Worm (Caenorhabditis elegans): ENCODE data around the gene Y5H2B.3.

The Y5H2B.3 gene

ce11 chrV:2163735-2164134 is 24.4 kb upstream of the Y5H2B.3 start, which contains the start of gene str-255:
str-255 (minus strand) TSS chrV:2163835.
- TF ChIP-seq php-3 (GFP tag; IDR thresholded peaks at IDR 0.05) (no peak), ama-1 (optimal IDR thresholded peaks at IDR 0.05) (no peak), mdt-29 (GFP tag; IDR thresholded peaks at IDR 0.05) (no peak), nhr-111 (GFP tag; optimal IDR thresholded peaks at IDR 0.05) (no peak), unc-39 (tag; optimal IDR thresholded peaks at IDR 0.05) (no peak), nhr-28 (tag; optimal IDR thresholded peaks at IDR 0.05) (no peak), nhr-10 (tag; optimal IDR thresholded peaks at IDR 0.05) (no peak), tag-97 (GFP tag; IDR thresholded peaks at IDR 0.05) (no peak), lin-29 (GFP tag; IDR thresholded peaks at IDR 0.05) (no peak), mxl-3 (GFP tag; optimal IDR thresholded peaks at IDR 0.05) (no peak), jun-1 (tag; optimal IDR thresholded peaks at IDR 0.05) (no peak), R02D3.7 (tag; optimal IDR thresholded peaks at IDR 0.05) (no peak), mep-1 (tag; optimal IDR thresholded peaks at IDR 0.05) (no peak), nhr-76 (tag; optimal IDR thresholded peaks at IDR 0.05) (no peak), mdl-1 (tag; optimal IDR thresholded peaks at IDR 0.05) (no peak)

- TF ChIP-seq F26F4.8 (GFP tag; conservative IDR thresholded peaks at IDR 0.05) (no peak), ctbp-1 (GFP tag; IDR thresholded peaks at IDR 0.05) (no peak), nhr-102 (tag; optimal IDR thresholded peaks at IDR 0.05) (no peak), dmd-8 (GFP tag; IDR thresholded peaks at IDR 0.05) (no peak), ZK337.2 (GFP tag; IDR thresholded peaks at IDR 0.05) (no peak), cey-2 (tag; optimal IDR thresholded peaks at IDR 0.05; ENCODE audit: borderline replicate concordance, insufficient read depth) (no peak), unc-130 (GFP tag; optimal IDR thresholded peaks at IDR 0.05) (no peak), egl-27 (tag; optimal IDR thresholded peaks at IDR 0.05) (no peak), mxl-2 (GFP tag; conservative IDR thresholded peaks at IDR 0.05) (no peak), ceh-32 (tag; optimal IDR thresholded peaks at IDR 0.05; ENCODE audit: poor library complexity) (no peak), daf-8 (GFP tag; IDR thresholded peaks at IDR 0.05) (no peak), nhr-111 (GFP tag; optimal IDR thresholded peaks at IDR 0.05) (no peak), attf-4 (tag; optimal IDR thresholded peaks at IDR 0.05) (no peak)
Measured at ce11 chrV:2166679-2167078, 21.4 kb upstream of the Y5H2B.3 start, which contains the start of gene srbc-19. srbc-19 (minus strand) TSS chrV:2166779.

- no peak for TF ChIP-seq lin-1 (GFP tag; IDR thresholded peaks at IDR 0.05)
Measured at ce11 chrV:2174465-2174864, 13.6 kb upstream of the Y5H2B.3 start.

ce11 chrV:2175242-2175641 is 12.9 kb upstream of the Y5H2B.3 start, which contains the start of gene C45H4.18:
C45H4.18 (plus strand) TSS chrV:2175542.
- TF ChIP-seq lin-13 (GFP tag; optimal IDR thresholded peaks at IDR 0.05), result no peak
- TF ChIP-seq nhr-6 (tag; optimal IDR thresholded peaks at IDR 0.05), result no peak
- no peak for TF ChIP-seq rbr-2 (tag; optimal IDR thresholded peaks at IDR 0.05)
- TF ChIP-seq F10B5.3 (tag; optimal IDR thresholded peaks at IDR 0.05), result no peak
- TF ChIP-seq skn-1 (tag; optimal IDR thresholded peaks at IDR 0.05), result no peak
- TF ChIP-seq mxl-2 (GFP tag; conservative IDR thresholded peaks at IDR 0.05), result no peak
- no peak for TF ChIP-seq spr-1 (tag; optimal IDR thresholded peaks at IDR 0.05)
- no peak for TF ChIP-seq Y48G9A.11 (GFP tag; IDR thresholded peaks at IDR 0.05)
- TF ChIP-seq ces-1 (GFP tag; optimal IDR thresholded peaks at IDR 0.05), result no peak
- TF ChIP-seq fos-1 (tag; optimal IDR thresholded peaks at IDR 0.05), result no peak
- no peak for TF ChIP-seq egl-27 (tag; optimal IDR thresholded peaks at IDR 0.05)
- TF ChIP-seq lin-29 (GFP tag; IDR thresholded peaks at IDR 0.05), result no peak
- TF ChIP-seq nhr-48 (tag; optimal IDR thresholded peaks at IDR 0.05), result no peak
- no peak for TF ChIP-seq nhr-25 (tag; optimal IDR thresholded peaks at IDR 0.05; ENCODE audit: borderline replicate concordance, insufficient read depth)
- no peak for TF ChIP-seq zip-2 (tag; optimal IDR thresholded peaks at IDR 0.05)
- no peak for TF ChIP-seq F44E2.7 (GFP tag; IDR thresholded peaks at IDR 0.05)
- no peak for TF ChIP-seq tag-97 (GFP tag; IDR thresholded peaks at IDR 0.05)
